Worm (Caenorhabditis elegans) whole organism, L4 larva: Measurements from ENCODE around the gene msp-45.

Source experiments
- D1046.2 ChIP-seq: fragments of 200-800 bp; sonication (Bioruptor generic); IDR thresholded peaks from 2 replicates; pipeline ENCODE4 v1.3.6; 2022; ENCODE audit warnings: missing genetic modification characterization, missing compliant biosample characterization
- F10B5.3 ChIP-seq: sonication (generic microtip); optimal IDR thresholded peaks from 2 replicates; lab custom pipeline; 2016; ENCODE audit warnings: mild to moderate bottlenecking, missing genetic modification characterization, missing compliant biosample characterization
- F26F4.8 ChIP-seq: fragments of 200-800 bp; sonication (Bioruptor generic); conservative IDR thresholded peaks from 2 replicates; pipeline ENCODE4 v1.3.6; 2022; ENCODE audit warnings: missing genetic modification characterization, missing compliant biosample characterization
- F37D6.2 ChIP-seq: sonication (generic microtip); optimal IDR thresholded peaks from 2 replicates; lab custom pipeline; 2016; ENCODE audit warnings: mild to moderate bottlenecking, missing genetic modification characterization, missing compliant biosample characterization
- F44E2.7 ChIP-seq: fragments of 200-800 bp; sonication (Bioruptor generic); IDR thresholded peaks from 2 replicates; pipeline ENCODE4 v2.1.2; 2022; ENCODE audit warnings: missing genetic modification characterization, missing compliant biosample characterization
- F49E8.2 ChIP-seq: sonication (generic microtip); optimal IDR thresholded peaks from 2 replicates; lab custom pipeline; 2016; ENCODE audit warnings: missing compliant biosample characterization, mild to moderate bottlenecking, missing genetic modification characterization, borderline replicate concordance
- R02D3.7 ChIP-seq: fragments of 150-350 bp; sonication (generic microtip); optimal IDR thresholded peaks from 3 replicates; lab custom pipeline; 2014; ENCODE audit warnings: missing biosample characterization, missing genetic modification characterization
- T20F7.1 ChIP-seq: fragments of 200-800 bp; sonication (Bioruptor generic); optimal IDR thresholded peaks from 2 replicates; lab custom pipeline; 2018; ENCODE audit warnings: mild to moderate bottlenecking, missing genetic modification characterization, missing compliant biosample characterization
- T26A8.4 ChIP-seq: fragments of 200-800 bp; sonication (Bioruptor generic); IDR thresholded peaks from 2 replicates; pipeline ENCODE4 v1.3.6; 2022; ENCODE audit warnings: missing genetic modification characterization, missing compliant biosample characterization
- Y105C5A.15 ChIP-seq: fragments of 200-800 bp; sonication (Bioruptor generic); IDR thresholded peaks from 2 replicates; pipeline ENCODE4 v1.3.6; 2022; ENCODE audit warnings: missing genetic modification characterization, missing compliant biosample characterization
- Y5F2A.4 ChIP-seq: fragments of 200-800 bp; sonication (Bioruptor generic); optimal IDR thresholded peaks from 2 replicates; lab custom pipeline; 2018; ENCODE audit warnings: mild to moderate bottlenecking, missing genetic modification characterization, missing compliant biosample characterization
- aly-2 ChIP-seq: sonication (generic microtip); optimal IDR thresholded peaks from 2 replicates; lab custom pipeline; 2018; ENCODE audit warnings: missing biosample characterization, missing genetic modification characterization
- attf-4 ChIP-seq: sonication (generic microtip); optimal IDR thresholded peaks from 3 replicates; lab custom pipeline; 2017; ENCODE audit warnings: missing biosample characterization, missing genetic modification characterization
- ceh-20 ChIP-seq: fragments of 200-800 bp; sonication (Bioruptor generic); IDR thresholded peaks from 2 replicates; pipeline ENCODE4 v1.3.6; 2022; ENCODE audit warnings: missing genetic modification reagents, missing genetic modification characterization, missing compliant biosample characterization
- ceh-32 ChIP-seq: sonication (generic microtip); optimal IDR thresholded peaks from 2 replicates; lab custom pipeline; 2016; ENCODE audit warnings: mild to moderate bottlenecking, missing genetic modification characterization, missing compliant biosample characterization; ENCODE audit not compliant: poor library complexity
- ces-1 ChIP-seq: fragments of 150-350 bp; sonication (generic microtip); optimal IDR thresholded peaks from 4 replicates; lab custom pipeline; 2014; ENCODE audit warnings: missing biosample characterization, missing genetic modification reagents, missing genetic modification characterization
- daf-12 ChIP-seq: fragments of 150-350 bp; optimal IDR thresholded peaks from 2 replicates; lab custom pipeline; 2014; ENCODE audit warnings: missing biosample characterization, missing genetic modification reagents, missing genetic modification characterization
- daf-8 ChIP-seq: fragments of 200-800 bp; sonication (Bioruptor generic); IDR thresholded peaks from 2 replicates; pipeline ENCODE4 v1.3.6; 2022; ENCODE audit warnings: missing genetic modification characterization, missing compliant biosample characterization
- duxl-1 ChIP-seq: sonication (generic microtip); optimal IDR thresholded peaks from 2 replicates; lab custom pipeline; 2016; ENCODE audit warnings: mild to moderate bottlenecking, missing genetic modification characterization, moderate library complexity, missing compliant biosample characterization; ENCODE audit not compliant: poor library complexity
- egl-43 ChIP-seq: fragments of 200-800 bp; sonication (Bioruptor generic); IDR thresholded peaks from 2 replicates; pipeline ENCODE4 v1.3.6; 2022; ENCODE audit warnings: missing genetic modification reagents, missing genetic modification characterization, missing compliant biosample characterization
- fkh-10 ChIP-seq: fragments of 150-350 bp; optimal IDR thresholded peaks from 2 replicates; lab custom pipeline; 2014; ENCODE audit warnings: missing biosample characterization, missing genetic modification reagents, missing genetic modification characterization
- fos-1 ChIP-seq: fragments of 150-350 bp; optimal IDR thresholded peaks from 2 replicates; lab custom pipeline; 2014; ENCODE audit warnings: missing biosample characterization, missing genetic modification characterization
- hif-1 ChIP-seq, 2 experiments: sonication (generic microtip); optimal IDR thresholded peaks; 2 replicates each; lab custom pipeline; 2016 to 2017; ENCODE audit warnings: missing compliant biosample characterization in 2 of 2, missing genetic modification characterization in 2 of 2, missing genetic modification reagents in 2 of 2, missing genotype in 2 of 2, mild to moderate bottlenecking in 1 of 2
- hlh-30 ChIP-seq: sonication (generic microtip); optimal IDR thresholded peaks from 2 replicates; lab custom pipeline; 2017; ENCODE audit warnings: antibody characterized with exemption, mild to moderate bottlenecking, missing genetic modification characterization, missing compliant biosample characterization; ENCODE audit not compliant: insufficient read depth
- hmg-1.1 ChIP-seq: fragments of 200-800 bp; sonication (Bioruptor generic); IDR thresholded peaks from 2 replicates; pipeline ENCODE4 v1.3.6; 2022; ENCODE audit warnings: missing genetic modification reagents, missing genetic modification characterization, missing compliant biosample characterization
- lim-7 ChIP-seq: fragments of 200-800 bp; sonication (Bioruptor generic); IDR thresholded peaks from 2 replicates; pipeline ENCODE4 v1.3.6; 2022; ENCODE audit warnings: missing genetic modification characterization, missing compliant biosample characterization
- lin-1 ChIP-seq: fragments of 200-800 bp; sonication (Bioruptor generic); IDR thresholded peaks from 2 replicates; pipeline ENCODE4 v1.3.6; 2022; ENCODE audit warnings: missing genetic modification reagents, missing genetic modification characterization, missing compliant biosample characterization
- lin-15B ChIP-seq: fragments of 150-350 bp; sonication (generic microtip); optimal IDR thresholded peaks from 3 replicates; lab custom pipeline; 2014; ENCODE audit warnings: missing biosample characterization, missing genetic modification characterization
- mep-1 ChIP-seq: fragments of 150-350 bp; sonication (generic microtip); optimal IDR thresholded peaks from 3 replicates; lab custom pipeline; 2014; ENCODE audit warnings: missing biosample characterization, missing genetic modification characterization
- nhr-11 ChIP-seq: fragments of 150-350 bp; optimal IDR thresholded peaks from 2 replicates; lab custom pipeline; 2014; ENCODE audit warnings: missing biosample characterization, missing genetic modification characterization
- nhr-237 ChIP-seq: sonication (generic microtip); optimal IDR thresholded peaks from 2 replicates; lab custom pipeline; 2017; ENCODE audit warnings: missing biosample characterization, missing genetic modification characterization
- nhr-28 ChIP-seq: fragments of 150-350 bp; optimal IDR thresholded peaks from 2 replicates; lab custom pipeline; 2014; ENCODE audit warnings: missing biosample characterization, missing genetic modification characterization
- nhr-42 ChIP-seq: fragments of 200-800 bp; sonication (Bioruptor generic); IDR thresholded peaks from 2 replicates; pipeline ENCODE4 v1.3.6; 2022; ENCODE audit warnings: missing genetic modification characterization, missing compliant biosample characterization
- nhr-48 ChIP-seq: sonication (generic microtip); optimal IDR thresholded peaks from 2 replicates; lab custom pipeline; 2016; ENCODE audit warnings: mild to moderate bottlenecking, missing genetic modification characterization, missing compliant biosample characterization
- nhr-76 ChIP-seq: fragments of 150-350 bp; optimal IDR thresholded peaks from 2 replicates; lab custom pipeline; 2014; ENCODE audit warnings: missing biosample characterization, missing genetic modification characterization
- nhr-77 ChIP-seq: fragments of 150-350 bp; optimal IDR thresholded peaks from 2 replicates; lab custom pipeline; 2014; ENCODE audit warnings: missing biosample characterization, missing genetic modification characterization
- php-3 ChIP-seq: fragments of 200-800 bp; sonication (Bioruptor generic); IDR thresholded peaks from 2 replicates; pipeline ENCODE4 v1.3.6; 2022; ENCODE audit warnings: missing genetic modification reagents, missing genetic modification characterization, missing compliant biosample characterization
- pqm-1 ChIP-seq: sonication (generic microtip); optimal IDR thresholded peaks from 2 replicates; lab custom pipeline; 2017; ENCODE audit warnings: missing biosample characterization, missing genetic modification characterization
- rbr-2 ChIP-seq: sonication (generic microtip); optimal IDR thresholded peaks from 2 replicates; lab custom pipeline; 2016; ENCODE audit warnings: missing genotype, missing genetic modification characterization, missing compliant biosample characterization
- tag-97 ChIP-seq: fragments of 200-800 bp; sonication (Bioruptor generic); IDR thresholded peaks from 2 replicates; pipeline ENCODE4 v1.3.6; 2022; ENCODE audit warnings: missing genetic modification characterization, missing compliant biosample characterization
- unc-39 ChIP-seq: sonication (generic microtip); optimal IDR thresholded peaks from 2 replicates; lab custom pipeline; 2017; ENCODE audit warnings: missing biosample characterization, missing genetic modification characterization
- zag-1 ChIP-seq: fragments of 150-350 bp; optimal IDR thresholded peaks from 2 replicates; lab custom pipeline; 2014; ENCODE audit warnings: missing biosample characterization, missing genetic modification characterization
- zfp-3 ChIP-seq: fragments of 200-800 bp; sonication (Bioruptor generic); conservative IDR thresholded peaks from 2 replicates; pipeline ENCODE4 v1.3.6; 2022; ENCODE audit warnings: missing genetic modification reagents, missing genetic modification characterization, missing compliant biosample characterization
- zip-2 ChIP-seq: fragments of 150-350 bp; optimal IDR thresholded peaks from 2 replicates; lab custom pipeline; 2014; ENCODE audit warnings: missing biosample characterization, missing genetic modification characterization

The msp-45 gene

ce11 chrII:5166738-5167137 lies 9.9 kb upstream of the msp-45 start, which contains the start of gene srb-3:
srb-3 (minus strand) TSS chrII:5166838.
- TF ChIP-seq nhr-48 (no peak), daf-12 (tag; lab: Kevin White, UChicago) (no peak), egl-43 (GFP tag; lab: Robert Waterston, UW) (no peak), nhr-77 (tag; lab: Kevin White, UChicago) (no peak), nhr-76 (tag; lab: Kevin White, UChicago) (no peak), unc-39 (tag; lab: Kevin White, UChicago) (no peak)

- TF ChIP-seq zfp-3 (GFP tag; lab: Robert Waterston, UW), result no peak
- no peak for TF ChIP-seq F10B5.3 (tag; lab: Kevin White, UChicago)
- no peak for TF ChIP-seq hif-1 (tag; optimal IDR thresholded peaks at IDR 0.05; lab: Kevin White, UChicago)
- no peak for TF ChIP-seq tag-97 (GFP tag; lab: Robert Waterston, UW)
- no peak for TF ChIP-seq D1046.2 (GFP tag; lab: Robert Waterston, UW)
These were observed 6.4 kb upstream of the msp-45 start, which contains the start of gene srb-5 for ce11 chrII:5163283-5163682. srb-5 (minus strand) TSS chrII:5163383.

ce11 chrII:5161102-5161501 lies 4.2 kb upstream of the msp-45 start, which contains the start of gene C27D6.11:
C27D6.11 (minus strand) TSS chrII:5161202.
- TF ChIP-seq daf-8 (GFP tag; lab: Robert Waterston, UW) (no peak), T26A8.4 (GFP tag; lab: Robert Waterston, UW) (no peak), aly-2 (tag; lab: Kevin White, UChicago) (no peak), hlh-30 (tag; lab: Kevin White, UChicago) (no peak), nhr-48 (no peak), ceh-32 (tag; lab: Kevin White, UChicago) (no peak), hmg-1.1 (no peak), nhr-237 (tag; lab: Kevin White, UChicago) (no peak), ces-1 (GFP tag; lab: Kevin White, UChicago) (no peak), ceh-20 (GFP tag; lab: Robert Waterston, UW) (no peak), R02D3.7 (tag; lab: Kevin White, UChicago) (no peak), Y5F2A.4 (GFP tag; lab: Kevin White, UChicago) (no peak), rbr-2 (tag; lab: Kevin White, UChicago) (no peak), lim-7 (GFP tag; lab: Robert Waterston, UW) (no peak), F44E2.7 (no peak), nhr-28 (tag; lab: Kevin White, UChicago) (no peak), zag-1 (tag; lab: Kevin White, UChicago) (no peak), zip-2 (tag; lab: Kevin White, UChicago) (no peak), F37D6.2 (tag; lab: Kevin White, UChicago) (no peak), nhr-42 (no peak)

ce11 chrII:5158774-5159173 lies 1.9 kb upstream of the msp-45 start, which contains the start of gene F58A6.9:
F58A6.9 (minus strand) TSS chrII:5158874.
- TF ChIP-seq F26F4.8 (GFP tag; lab: Robert Waterston, UW), result 0 out of 2 replicates have a peak, but pooled peaks have one; percentile 34

DNA sequence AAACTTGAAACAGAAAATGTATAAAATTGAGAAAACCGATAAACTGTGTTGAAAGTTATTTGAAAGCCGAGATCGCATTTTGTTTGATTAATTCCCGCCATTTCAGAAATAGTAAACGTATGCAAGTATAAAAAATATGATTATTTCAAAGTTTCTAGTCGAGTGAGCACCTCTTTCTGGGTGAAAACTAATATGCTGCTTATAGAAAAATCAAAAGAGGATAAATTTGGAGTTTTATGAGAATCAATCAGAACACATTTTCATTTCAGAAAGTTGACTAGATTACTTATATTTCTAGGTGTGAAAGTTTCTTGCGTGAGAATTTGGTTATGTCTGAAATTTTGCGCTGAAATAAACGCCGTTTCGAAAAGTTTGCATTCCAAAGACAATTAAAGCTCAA lies 642 bp upstream of the msp-45 start, which contains the start of gene srb-13:
Gene srb-13, minus strand, starts transcription at position 101 of the 400 bp plus-strand sequence.
- no peak for TF ChIP-seq fos-1
- TF ChIP-seq T20F7.1 (GFP tag; lab: Kevin White, UChicago), result no peak
- no peak for TF ChIP-seq nhr-11
- TF ChIP-seq fkh-10 (GFP tag; lab: Kevin White, UChicago), result no peak
- no peak for TF ChIP-seq zip-2 (tag; lab: Kevin White, UChicago)
- TF ChIP-seq php-3 (GFP tag; lab: Robert Waterston, UW), result no peak
- no peak for TF ChIP-seq lin-1
- no peak for TF ChIP-seq F49E8.2 (tag; lab: Kevin White, UChicago)
- TF ChIP-seq duxl-1 (tag; lab: Kevin White, UChicago), result no peak
- no peak for TF ChIP-seq lin-15B (tag; lab: Kevin White, UChicago)
- no peak for TF ChIP-seq attf-4 (tag; lab: Kevin White, UChicago)
- TF ChIP-seq pqm-1 (tag; lab: Kevin White, UChicago), result no peak
- no peak for TF ChIP-seq ceh-20 (GFP tag; lab: Robert Waterston, UW)
- TF ChIP-seq Y5F2A.4 (GFP tag; lab: Kevin White, UChicago), result no peak
- TF ChIP-seq Y105C5A.15 (GFP tag; lab: Robert Waterston, UW), result no peak
- TF ChIP-seq mep-1 (tag; lab: Kevin White, UChicago), result no peak
